Fruit fly (Drosophila melanogaster) whole organism, pupa: ENCODE measurements around the gene CG11741.

Source experiments
- CG12605 ChIP-seq: fragments of 200-800 bp; sonication (Bioruptor generic); IDR thresholded peaks from 2 replicates; pipeline ENCODE4 v1.3.6; 2022; ENCODE audit warnings: missing biosample characterization, missing genetic modification characterization
- CG14655 ChIP-seq: fragments of 200-800 bp; sonication (Bioruptor generic); optimal IDR thresholded peaks from 3 replicates; lab custom pipeline; 2017; ENCODE audit warnings: mild to moderate bottlenecking, missing biosample characterization, missing genetic modification reagents, missing genetic modification characterization
- CG34367 ChIP-seq: fragments of 200-800 bp; sonication (Bioruptor generic); optimal IDR thresholded peaks from 2 replicates; lab custom pipeline; 2018; ENCODE audit warnings: missing biosample characterization, mild to moderate bottlenecking, missing genetic modification characterization
- CG4496 ChIP-seq: fragments of 200-800 bp; sonication (Bioruptor generic); IDR thresholded peaks from 3 replicates; pipeline ENCODE4 v1.3.6; 2022; ENCODE audit warnings: missing biosample characterization, missing genetic modification characterization
- CG8301 ChIP-seq: fragments of 200-800 bp; sonication (Bioruptor generic); optimal IDR thresholded peaks from 2 replicates; lab custom pipeline; 2018; ENCODE audit warnings: missing biosample characterization, mild to moderate bottlenecking, missing genetic modification characterization
- CG9948 ChIP-seq: fragments of 200-800 bp; sonication (Bioruptor generic); optimal IDR thresholded peaks from 2 replicates; lab custom pipeline; 2018; ENCODE audit warnings: missing biosample characterization, mild to moderate bottlenecking, missing genetic modification characterization, moderate library complexity
- D1 ChIP-seq: fragments of 200-800 bp; sonication (Bioruptor generic); optimal IDR thresholded peaks from 2 replicates; lab custom pipeline; 2018; ENCODE audit warnings: missing biosample characterization, mild to moderate bottlenecking, missing genetic modification characterization, moderate library complexity
- EcR ChIP-seq: fragments of 200-800 bp; sonication (Bioruptor generic); optimal IDR thresholded peaks from 3 replicates; lab custom pipeline; 2019; ENCODE audit warnings: missing biosample characterization, missing genetic modification characterization, mild to moderate bottlenecking, moderate library complexity, missing genetic modification reagents
- Pif1A ChIP-seq: fragments of 200-800 bp; sonication (Bioruptor generic); optimal IDR thresholded peaks from 3 replicates; lab custom pipeline; 2016; ENCODE audit warnings: missing biosample characterization, missing genetic modification characterization

dm6 chr3R:8511258-8511657 lies 17.4 kb downstream of the CG11741 start, which contains the start of gene Or85b:
- TF ChIP-seq CG14655 (GFP tag; lab: Kevin White, UChicago): no peak
- TF ChIP-seq Pif1A: no peak
- no peak for TF ChIP-seq D1 (tag; lab: Kevin White, UChicago)
- TF ChIP-seq CG34367 (tag; lab: Kevin White, UChicago): no peak
- no peak for TF ChIP-seq EcR (GFP tag; lab: Kevin White, UChicago)
- no peak for TF ChIP-seq CG4496
- TF ChIP-seq CG8301: no peak
- no peak for TF ChIP-seq CG12605 (GFP tag; lab: Robert Waterston, UW)
- no peak for TF ChIP-seq CG9948 (tag; lab: Kevin White, UChicago)
